Worm (Caenorhabditis elegans) whole organism, late embryonic: ENCODE data around the gene F18F11.4.

ENCODE experiments used
- F13H6.1 ChIP-seq: sonication (generic microtip); optimal IDR thresholded peaks from 2 replicates; lab custom pipeline; 2016; ENCODE audit warnings: missing genetic modification characterization, missing compliant biosample characterization
- Y22D7AL.16 ChIP-seq: sonication (generic microtip); optimal IDR thresholded peaks from 2 replicates; lab custom pipeline; 2016; ENCODE audit warnings: missing genetic modification characterization, missing compliant biosample characterization
- ama-1 ChIP-seq: fragments of 150-350 bp; optimal IDR thresholded peaks from 2 replicates; lab custom pipeline; 2014
- ceh-19 ChIP-seq: fragments of 200-800 bp; sonication (Bioruptor generic); optimal IDR thresholded peaks from 2 replicates; lab custom pipeline; 2018; ENCODE audit warnings: mild to moderate bottlenecking, missing genetic modification characterization, missing compliant biosample characterization
- ceh-30 ChIP-seq: fragments of 150-350 bp; optimal IDR thresholded peaks from 2 replicates; lab custom pipeline; 2014; ENCODE audit warnings: missing biosample characterization, missing genetic modification characterization
- ceh-9 ChIP-seq: sonication (generic microtip); optimal IDR thresholded peaks from 2 replicates; lab custom pipeline; 2016; ENCODE audit warnings: mild to moderate bottlenecking, missing genetic modification characterization, inconsistent platforms, missing compliant biosample characterization
- dve-1 ChIP-seq: sonication (generic microtip); optimal IDR thresholded peaks from 2 replicates; lab custom pipeline; 2017; ENCODE audit warnings: antibody characterized with exemption, mild to moderate bottlenecking, missing genetic modification characterization, missing compliant biosample characterization
- fkh-10 ChIP-seq: fragments of 150-350 bp; optimal IDR thresholded peaks from 2 replicates; lab custom pipeline; 2014; ENCODE audit warnings: missing biosample characterization, missing genetic modification reagents, missing genetic modification characterization
- hlh-6 ChIP-seq: sonication (generic microtip); optimal IDR thresholded peaks from 2 replicates; lab custom pipeline; 2016; ENCODE audit warnings: missing genotype, missing genetic modification characterization, missing compliant biosample characterization
- nfya-1 ChIP-seq: sonication (generic microtip); optimal IDR thresholded peaks from 2 replicates; lab custom pipeline; 2017; ENCODE audit warnings: missing genetic modification characterization, mild to moderate bottlenecking, missing compliant biosample characterization, antibody characterized with exemption, moderate library complexity
- nhr-11 ChIP-seq: fragments of 150-350 bp; optimal IDR thresholded peaks from 2 replicates; lab custom pipeline; 2014; ENCODE audit warnings: missing biosample characterization, missing genetic modification characterization
- pat-9 ChIP-seq: fragments of 200-800 bp; sonication (Bioruptor generic); optimal IDR thresholded peaks from 2 replicates; lab custom pipeline; 2018; ENCODE audit warnings: mild to moderate bottlenecking, missing genetic modification characterization, moderate library complexity, missing compliant biosample characterization
- pha-4 ChIP-seq: fragments of 150-350 bp; optimal IDR thresholded peaks from 2 replicates; lab custom pipeline; 2018; ENCODE audit warnings: missing biosample characterization, missing genetic modification reagents, missing genetic modification characterization
- pqm-1 ChIP-seq: sonication (generic microtip); optimal IDR thresholded peaks from 2 replicates; lab custom pipeline; 2016; ENCODE audit warnings: missing genetic modification characterization, missing compliant biosample characterization

DNA sequence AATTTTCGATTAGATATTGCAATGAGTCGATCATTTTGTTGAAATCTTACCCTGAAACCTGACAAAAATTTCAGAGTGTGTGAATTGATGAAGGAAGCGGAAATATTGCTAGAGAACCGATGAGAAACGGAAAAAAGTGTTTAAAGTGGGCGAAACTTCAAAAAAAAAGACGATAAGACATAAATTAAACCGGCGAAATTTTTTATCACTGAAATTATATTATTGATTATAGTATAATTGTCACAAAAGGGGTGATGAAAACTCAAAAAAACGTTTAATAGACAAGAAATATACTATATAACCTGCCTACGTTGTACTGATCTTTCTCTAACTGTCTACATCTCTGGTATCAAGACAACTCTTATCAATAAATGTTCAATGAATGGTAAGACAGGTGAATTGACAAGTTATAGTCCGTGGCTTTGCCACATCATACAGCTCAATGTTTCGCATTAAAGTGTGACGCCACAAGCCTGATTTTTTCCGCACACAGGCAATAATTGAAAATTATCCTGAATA, 6.6 kb downstream of the F18F11.4 start, which contains the start of gene pxmp-4:
- TF ChIP-seq dve-1 (tag; lab: Kevin White, UChicago), result no peak
- TF ChIP-seq F13H6.1 (tag; lab: Kevin White, UChicago), result no peak
- no peak for TF ChIP-seq ceh-9
- no peak for TF ChIP-seq fkh-10
- TF ChIP-seq ceh-19 (GFP tag; lab: Kevin White, UChicago), result no peak
- no peak for TF ChIP-seq ceh-30 (tag; lab: Kevin White, UChicago)
- no peak for TF ChIP-seq nhr-11 (tag; lab: Kevin White, UChicago)
- TF ChIP-seq pha-4 (tag; lab: Kevin White, UChicago), result no peak
- no peak for TF ChIP-seq nfya-1 (tag; lab: Kevin White, UChicago)
- no peak for TF ChIP-seq pat-9
- TF ChIP-seq ama-1 (lab: Kevin White, UChicago), result no peak
- TF ChIP-seq hlh-6 (tag; lab: Kevin White, UChicago), result no peak
- no peak for TF ChIP-seq Y22D7AL.16 (tag; lab: Kevin White, UChicago)
- TF ChIP-seq pqm-1 (tag; lab: Kevin White, UChicago), result no peak
